Worm (Caenorhabditis elegans) whole organism, L4 larva: ENCODE data around the gene nhx-5.

Experiments used
- lsy-2 ChIP-seq, 2 experiments: fragments of 150-350 bp in 1 of 2; sonication (generic microtip) in 1 of 2; optimal IDR thresholded peaks; 2 replicates each; lab custom pipeline; 2014 to 2017; ENCODE audit warnings: missing biosample characterization in 2 of 2, missing genetic modification characterization in 2 of 2
- unc-130 ChIP-seq: sonication (generic microtip); optimal IDR thresholded peaks from 2 replicates; lab custom pipeline; 2016; ENCODE audit warnings: missing genetic modification reagents, missing genetic modification characterization, missing compliant biosample characterization
- unc-62 ChIP-seq, 3 experiments: fragments of 150-350 bp in 1 of 3; sonication (generic microtip); optimal IDR thresholded peaks in 2 of 3; peaks in 1 of 3; 1 replicate in 1 of 3; 2 replicates in 2 of 3; lab custom pipeline; 2014 to 2017; ENCODE audit warnings: missing biosample characterization in 3 of 3, missing genetic modification characterization in 3 of 3, missing genetic modification reagents in 3 of 3, missing genotype in 1 of 3
- zfp-2 ChIP-seq: sonication (generic microtip); optimal IDR thresholded peaks from 2 replicates; lab custom pipeline; 2016; ENCODE audit warnings: mild to moderate bottlenecking, missing genetic modification characterization, missing compliant biosample characterization

DNA sequence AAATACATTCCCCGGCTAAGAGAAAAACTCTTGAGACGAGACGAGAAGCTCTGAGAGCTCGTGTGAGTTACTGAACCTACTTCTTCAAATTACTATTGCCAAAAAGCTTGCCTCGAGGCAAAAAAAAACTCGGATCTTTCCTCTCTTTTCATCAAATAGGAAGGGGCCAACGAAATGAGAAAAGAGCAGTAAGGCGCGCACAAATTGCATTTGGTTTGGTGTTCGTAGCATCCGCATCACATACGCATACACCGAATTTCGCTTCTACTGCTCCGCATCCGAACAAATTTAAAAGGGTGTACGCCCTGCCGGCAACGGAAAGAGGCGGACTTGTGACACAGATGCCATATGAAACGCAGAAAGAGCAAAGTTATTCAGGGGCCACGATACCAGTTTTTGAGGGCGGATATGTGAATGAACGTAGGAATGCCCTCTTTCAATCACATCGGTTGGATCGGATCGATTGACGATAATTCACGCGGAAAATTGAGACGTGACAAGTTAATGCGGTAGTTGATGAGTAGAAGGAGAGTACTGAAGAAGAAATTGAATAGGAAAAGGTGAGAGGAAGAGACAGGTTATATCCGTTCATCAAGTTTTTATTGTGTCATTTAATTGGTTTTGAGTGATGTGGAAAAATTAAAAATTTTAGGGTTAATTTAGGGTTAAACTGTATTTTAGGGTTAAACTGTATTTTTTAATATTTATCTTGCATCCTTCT, 18.1 kb downstream of the nhx-5 start:
- no peak for TF ChIP-seq unc-130 (GFP tag; lab: Kevin White, UChicago)
- no peak for TF ChIP-seq zfp-2 (tag; lab: Kevin White, UChicago)
- no peak for TF ChIP-seq lsy-2 (tag; optimal IDR thresholded peaks at IDR 0.05; lab: Kevin White, UChicago)
- peak in 1 of 2 experiments; percentile 60 for TF ChIP-seq unc-62 (GFP tag; optimal IDR thresholded peaks at IDR 0.05 in 1 of 2; lab: Kevin White, UChicago)
- TF ChIP-seq unc-62 (tag; optimal IDR thresholded peaks at IDR 0.05; lab: Kevin White, UChicago), result no peak
